Worm (Caenorhabditis elegans): ENCODE results near the gene nlp-71.

DNA sequence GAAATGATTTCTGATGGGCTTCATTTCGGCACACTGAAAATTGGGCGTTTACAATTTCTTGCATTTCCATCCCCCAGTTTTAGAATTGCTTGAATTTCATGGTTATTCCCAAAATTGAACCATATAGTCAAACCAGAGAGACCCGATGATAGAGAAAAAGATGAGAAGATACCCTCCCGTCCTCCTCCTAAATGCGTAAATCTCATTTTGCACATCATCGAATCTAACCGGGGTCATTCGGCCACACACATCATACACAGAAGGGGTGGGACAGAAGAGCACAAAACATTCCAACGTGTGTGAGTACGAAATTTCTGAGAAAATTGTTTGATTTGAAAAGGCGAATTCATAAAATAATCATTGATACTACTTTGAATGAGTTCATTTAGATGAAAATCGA, 49.8 kb downstream of the nlp-71 start:
- TF ChIP-seq ztf-11 (tag; optimal IDR thresholded peaks at IDR 0.05) (no peak), mep-1 (tag; optimal IDR thresholded peaks at IDR 0.05) (no peak), mdl-1 (tag; optimal IDR thresholded peaks at IDR 0.05) (no peak), snu-23 (GFP tag; optimal IDR thresholded peaks at IDR 0.05) (no peak), nhr-237 (tag; optimal IDR thresholded peaks at IDR 0.05) (no peak), jun-1 (tag; optimal IDR thresholded peaks at IDR 0.05) (no peak), ceh-82 (tag; optimal IDR thresholded peaks at IDR 0.05) (no peak), mab-9 (GFP tag; IDR thresholded peaks at IDR 0.05) (no peak), unc-86 (tag; optimal IDR thresholded peaks at IDR 0.05) (no peak), nhr-84 (tag; optimal IDR thresholded peaks at IDR 0.05) (no peak), nhr-76 (tag; optimal IDR thresholded peaks at IDR 0.05) (no peak)

Data from whole organism, L1 larva.